Worm (Caenorhabditis elegans) whole organism, L1 larva: ENCODE measurements around the gene vav-1.

Source experiments
- blmp-1 ChIP-seq: fragments of 150-350 bp; optimal IDR thresholded peaks from 2 replicates; lab custom pipeline; 2014; ENCODE audit warnings: missing biosample characterization, missing genetic modification characterization
- ceh-82 ChIP-seq, 3 experiments: fragments of 150-350 bp in 1 of 3; sonication (generic microtip) in 2 of 3; optimal IDR thresholded peaks; 2 replicates each; lab custom pipeline; 2014 to 2017; ENCODE audit warnings: missing biosample characterization in 3 of 3, missing genetic modification characterization in 3 of 3
- egl-13 ChIP-seq: sonication (generic microtip); optimal IDR thresholded peaks from 2 replicates; lab custom pipeline; 2016; ENCODE audit warnings: missing genotype, missing genetic modification reagents, missing genetic modification characterization, missing compliant biosample characterization
- fkh-8 ChIP-seq: sonication (generic microtip); optimal IDR thresholded peaks from 2 replicates; lab custom pipeline; 2016; ENCODE audit warnings: mild to moderate bottlenecking, missing genetic modification characterization, missing compliant biosample characterization
- lin-13 ChIP-seq: fragments of 150-350 bp; optimal IDR thresholded peaks from 2 replicates; lab custom pipeline; 2014; ENCODE audit warnings: missing biosample characterization, missing genetic modification reagents, missing genetic modification characterization
- lsy-2 ChIP-seq, 2 experiments: fragments of 150-350 bp; optimal IDR thresholded peaks; 2 replicates each; lab custom pipeline; 2014; ENCODE audit warnings: missing biosample characterization in 2 of 2, missing genetic modification characterization in 2 of 2
- pqm-1 ChIP-seq: sonication (generic microtip); optimal IDR thresholded peaks from 3 replicates; lab custom pipeline; 2017; ENCODE audit warnings: missing biosample characterization, missing genetic modification characterization
- skn-1 ChIP-seq: fragments of 150-350 bp; optimal IDR thresholded peaks from 2 replicates; lab custom pipeline; 2014; ENCODE audit warnings: missing biosample characterization, missing genetic modification characterization
- snpc-4 ChIP-seq: fragments of 150-350 bp; optimal IDR thresholded peaks from 2 replicates; lab custom pipeline; 2014; ENCODE audit warnings: missing biosample characterization, missing genetic modification characterization
- sox-4 ChIP-seq: sonication (generic microtip); optimal IDR thresholded peaks from 2 replicates; lab custom pipeline; 2016; ENCODE audit warnings: missing genetic modification characterization, missing compliant biosample characterization
- tbx-2 ChIP-seq: sonication (generic microtip); optimal IDR thresholded peaks from 2 replicates; lab custom pipeline; 2016; ENCODE audit warnings: missing genetic modification characterization, missing compliant biosample characterization
- unc-62 ChIP-seq: fragments of 150-350 bp; optimal IDR thresholded peaks from 2 replicates; lab custom pipeline; 2014; ENCODE audit warnings: missing biosample characterization, missing genetic modification reagents, missing genetic modification characterization
- ztf-11 ChIP-seq, 2 experiments: sonication (generic microtip); optimal IDR thresholded peaks; 2 replicates each; lab custom pipeline; 2016 to 2017; ENCODE audit warnings: missing genetic modification characterization in 2 of 2, missing biosample characterization in 1 of 2, missing compliant biosample characterization in 1 of 2

- no peak for TF ChIP-seq ceh-82 (tag; optimal IDR thresholded peaks at IDR 0.05; lab: Kevin White, UChicago)
- no peak for TF ChIP-seq lin-13 (GFP tag; lab: Kevin White, UChicago)
- no peak for TF ChIP-seq sox-4 (tag; lab: Kevin White, UChicago)
- no peak for TF ChIP-seq ztf-11 (tag; optimal IDR thresholded peaks at IDR 0.05; lab: Kevin White, UChicago)
- TF ChIP-seq unc-62 (GFP tag; lab: Kevin White, UChicago): no peak
- no peak for TF ChIP-seq snpc-4 (tag; lab: Kevin White, UChicago)
- no peak for TF ChIP-seq fkh-8 (tag; lab: Kevin White, UChicago)
- TF ChIP-seq skn-1 (tag; lab: Kevin White, UChicago): no peak
- TF ChIP-seq pqm-1 (tag; lab: Kevin White, UChicago): no peak
- TF ChIP-seq blmp-1 (tag; lab: Kevin White, UChicago): no peak
- TF ChIP-seq egl-13 (tag; lab: Kevin White, UChicago): no peak
- TF ChIP-seq lsy-2 (tag; optimal IDR thresholded peaks at IDR 0.05; lab: Kevin White, UChicago): no peak
- TF ChIP-seq tbx-2 (tag; lab: Kevin White, UChicago): no peak
Observed at ce11 chrX:9278653-9279052, 46.7 kb upstream of the vav-1 start, which contains the start of gene B0416.4.
